Fruit fly (Drosophila melanogaster): Measurements from ENCODE around the gene Taf4.

Taf4 gene

dm6 chr3L:16128481-16128972, 15.5 kb downstream of the Taf4 start, which contains the start of gene Pgm1 (continued):
- TF ChIP-seq sens (GFP tag) (peak; percentile 99), sc (optimal IDR thresholded peaks at IDR 0.05) (no peak), sc (GFP tag; optimal IDR thresholded peaks at IDR 0.05) (peak; percentile 50), CG10959 (GFP tag; IDR thresholded peaks at IDR 0.05) (peak; percentile 69), amos (GFP tag; IDR thresholded peaks at IDR 0.05; ENCODE audit: partially characterized antibody) (no peak; the same call in 1 of the 2 replicates), tll (GFP tag; optimal IDR thresholded peaks at IDR 0.05) (peak in 1 of 2 experiments; percentile 74), gce (GFP tag; IDR thresholded peaks at IDR 0.05) (peak; percentile 77; the same call in 2 of the 3 replicates), CG12155 (GFP tag; optimal IDR thresholded peaks at IDR 0.05) (peak; percentile 88), sd (tag; optimal IDR thresholded peaks at IDR 0.05) (no peak), CG31441 (GFP tag; IDR thresholded peaks at IDR 0.05) (peak; percentile 65), CG1603 (tag; optimal IDR thresholded peaks at IDR 0.05) (peak; percentile 95), CG11456 (GFP tag; IDR thresholded peaks at IDR 0.05) (peak; percentile 82), CG13624 (GFP tag; optimal IDR thresholded peaks at IDR 0.05) (peak; percentile 92), Poxn (GFP tag; IDR thresholded peaks at IDR 0.05) (no peak), CG14860 (GFP tag; IDR thresholded peaks at IDR 0.05; ENCODE audit: partially characterized antibody) (no peak), maf-S (GFP tag; optimal IDR thresholded peaks at IDR 0.05) (peak; percentile 88), CG18262 (tag; optimal IDR thresholded peaks at IDR 0.05) (peak; percentile 76), CG6175 (GFP tag; IDR thresholded peaks at IDR 0.05) (peak; percentile 42; the same call in 2 of the 3 replicates), CG16813 (GFP tag; IDR thresholded peaks at IDR 0.05; ENCODE audit: partially characterized antibody) (no peak), CG31224 (GFP tag; IDR thresholded peaks at IDR 0.05) (peak; percentile 67), crp (GFP tag; optimal IDR thresholded peaks at IDR 0.05) (peak in 1 of 2 experiments; percentile 63), odd (GFP tag; optimal IDR thresholded peaks at IDR 0.05) (no peak), Asciz (GFP tag; optimal IDR thresholded peaks at IDR 0.05) (no peak), sisA (GFP tag; IDR thresholded peaks at IDR 0.05) (peak; percentile 74), zfh1 (GFP tag; IDR thresholded peaks at IDR 0.05) (peak; percentile 77), CG17361 (GFP tag; IDR thresholded peaks at IDR 0.05) (peak; percentile 71), twi (tag; optimal IDR thresholded peaks at IDR 0.05) (no peak), da (GFP tag; optimal IDR thresholded peaks at IDR 0.05) (peak; percentile 83), CG12071 (GFP tag; optimal IDR thresholded peaks at IDR 0.05) (peak; percentile 87), CG13287 (GFP tag; IDR thresholded peaks at IDR 0.05; ENCODE audit: partially characterized antibody) (0 out of 2 replicates have a peak, but pooled peaks have one; percentile 24), stwl (tag; optimal IDR thresholded peaks at IDR 0.05) (peak; percentile 15), oc (tag; optimal IDR thresholded peaks at IDR 0.05) (no peak), CG6854 (GFP tag; optimal IDR thresholded peaks at IDR 0.05) (peak; percentile 72), CG9215 (GFP tag; IDR thresholded peaks at IDR 0.05) (peak; percentile 64; the same call in 1 of the 2 replicates), Oaz (GFP tag; IDR thresholded peaks at IDR 0.05) (peak; percentile 66; the same call in 1 of the 2 replicates), CG31388 (GFP tag; optimal IDR thresholded peaks at IDR 0.05) (peak; percentile 51), Rx (GFP tag; IDR thresholded peaks at IDR 0.05) (peak; percentile 72), CG30431 (GFP tag; optimal IDR thresholded peaks at IDR 0.05) (peak; percentile 60), CG18011 (GFP tag; optimal IDR thresholded peaks at IDR 0.05) (peak; percentile 45), sna (GFP tag; IDR thresholded peaks at IDR 0.05; ENCODE audit: partially characterized antibody) (0 out of 2 replicates have a peak, but pooled peaks have one; percentile 40), PHDP (tag; optimal IDR thresholded peaks at IDR 0.05) (peak; percentile 86), HLH4C (GFP tag; IDR thresholded peaks at IDR 0.05; ENCODE audit: partially characterized antibody) (0 out of 3 replicates have a peak, but pooled peaks have one; percentile 6), NFAT (GFP tag; IDR thresholded peaks at IDR 0.05) (peak; percentile 76), Drgx (GFP tag; IDR thresholded peaks at IDR 0.05) (peak; percentile 82), TFAM (GFP tag; optimal IDR thresholded peaks at IDR 0.05) (peak; percentile 9), CG6254 (GFP tag; optimal IDR thresholded peaks at IDR 0.05) (peak; percentile 45), Taf1 (GFP tag; IDR thresholded peaks at IDR 0.05) (peak; percentile 37; the same call in 1 of the 2 replicates), CG1602 (GFP tag; optimal IDR thresholded peaks at IDR 0.05) (peak; percentile 73), rib (GFP tag; IDR thresholded peaks at IDR 0.05) (peak; percentile 72; the same call in 1 of the 2 replicates), bab2 (GFP tag; optimal IDR thresholded peaks at IDR 0.05) (peak; percentile 91)

Measured in whole organism, embryonic.